Worm (Caenorhabditis elegans) whole organism, L2 larva: Measurements from ENCODE around the gene C02E7.6.

ENCODE experiments used
- R02D3.7 ChIP-seq: fragments of 150-350 bp; optimal IDR thresholded peaks from 2 replicates; lab custom pipeline; 2014; ENCODE audit warnings: missing biosample characterization, missing genetic modification characterization
- aly-2 ChIP-seq: fragments of 150-350 bp; optimal IDR thresholded peaks from 2 replicates; lab custom pipeline; 2014; ENCODE audit warnings: missing biosample characterization, missing genetic modification characterization
- ama-1 ChIP-seq: fragments of 150-350 bp; optimal IDR thresholded peaks from 2 replicates; lab custom pipeline; 2018; ENCODE audit warnings: inconsistent platforms
- elt-1 ChIP-seq: fragments of 150-350 bp; optimal IDR thresholded peaks from 2 replicates; lab custom pipeline; 2014; ENCODE audit warnings: missing biosample characterization, missing genetic modification characterization
- nhr-23 ChIP-seq: fragments of 150-350 bp; optimal IDR thresholded peaks from 2 replicates; lab custom pipeline; 2014; ENCODE audit warnings: missing biosample characterization, missing genetic modification reagents, missing genetic modification characterization
- nhr-25 ChIP-seq: fragments of 150-350 bp; sonication (generic microtip); optimal IDR thresholded peaks from 3 replicates; lab custom pipeline; 2014; ENCODE audit warnings: missing biosample characterization, missing genetic modification characterization
- unc-55 ChIP-seq: fragments of 150-350 bp; sonication (generic microtip); optimal IDR thresholded peaks from 3 replicates; lab custom pipeline; 2014; ENCODE audit warnings: missing biosample characterization, missing genetic modification reagents, missing genetic modification characterization

DNA sequence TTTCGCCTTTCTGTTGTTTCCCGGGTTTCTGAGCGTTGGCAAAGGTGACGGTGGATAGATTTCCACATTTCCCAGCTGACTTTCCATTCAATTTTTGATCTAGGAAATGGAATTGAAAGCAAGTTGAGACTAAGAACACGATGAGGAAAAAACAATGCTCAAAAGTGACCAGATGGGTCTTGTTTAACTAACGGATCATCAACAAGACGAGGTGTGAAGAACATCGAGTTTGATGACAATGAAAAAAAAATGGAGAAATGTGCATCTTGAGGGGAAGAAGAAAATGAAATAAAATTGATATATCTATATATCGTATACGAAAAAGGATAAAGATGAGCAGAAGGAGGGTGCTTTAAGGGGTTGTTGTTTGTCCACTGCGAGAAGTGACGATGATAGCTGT is 41.4 kb upstream of the C02E7.6 start, which contains the start of gene T19H12.6:
- TF ChIP-seq ama-1 (lab: Kevin White, UChicago) (no peak), aly-2 (tag; lab: Kevin White, UChicago) (no peak), elt-1 (tag; lab: Kevin White, UChicago) (no peak), nhr-25 (no peak), R02D3.7 (tag; lab: Kevin White, UChicago) (no peak), unc-55 (GFP tag; lab: Kevin White, UChicago) (no peak), nhr-23 (tag; lab: Kevin White, UChicago) (no peak)
